Fruit fly (Drosophila melanogaster): ENCODE results near the gene CG15695.

Gene CG15695

DNA sequence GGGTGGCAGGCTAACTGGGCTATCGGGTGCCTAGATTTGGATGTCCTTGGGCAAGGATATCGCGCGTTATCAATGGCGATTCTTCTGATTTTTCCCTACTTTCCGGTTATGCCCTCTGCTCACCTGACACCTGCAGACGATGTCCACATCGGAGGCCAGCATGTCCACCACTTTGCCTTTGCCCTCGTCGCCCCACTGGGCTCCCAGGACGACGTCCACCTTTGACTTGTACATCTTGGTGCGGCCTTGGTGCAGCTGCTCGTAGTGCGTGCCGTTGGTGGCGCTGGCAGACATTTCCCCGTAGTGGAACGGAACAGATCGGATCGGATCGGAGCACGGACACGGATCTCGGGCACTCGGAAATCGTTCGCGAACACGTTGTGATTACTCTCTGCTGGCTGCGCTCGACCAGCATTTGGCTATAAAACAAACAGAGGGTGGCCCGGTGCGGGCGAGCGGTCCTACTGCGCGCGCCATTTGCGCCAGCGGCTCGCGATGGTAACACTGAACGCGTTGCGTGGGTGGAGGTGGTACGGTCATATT lies 11.7 kb upstream of the CG15695 start, which contains the start of gene Adss (continued):
- TF ChIP-seq CG14050 (GFP tag; IDR thresholded peaks at IDR 0.05) (no peak), CG7357 (GFP tag; IDR thresholded peaks at IDR 0.05) (no peak), CG3065 (GFP tag; optimal IDR thresholded peaks at IDR 0.05) (no peak), Atf3 (GFP tag; optimal IDR thresholded peaks at IDR 0.05) (no peak), Stat92E (GFP tag; optimal IDR thresholded peaks at IDR 0.05) (peak in 1 of 3 experiments; percentile 43), CG33213 (GFP tag; optimal IDR thresholded peaks at IDR 0.05) (peak; percentile 41), vvl (GFP tag; IDR thresholded peaks at IDR 0.05) (peak; percentile 41; the same call in 1 of the 2 replicates), Med (GFP tag) (peak; percentile 95), Hey (tag; optimal IDR thresholded peaks at IDR 0.05) (no peak), CG10321 (GFP tag; IDR thresholded peaks at IDR 0.05) (no peak), CG7786 (GFP tag; optimal IDR thresholded peaks at IDR 0.05) (peak; percentile 45), tgo (GFP tag; IDR thresholded peaks at IDR 0.05) (no peak), CG10565 (GFP tag; optimal IDR thresholded peaks at IDR 0.05) (no peak), Doc3 (GFP tag; IDR thresholded peaks at IDR 0.05; ENCODE audit: partially characterized antibody) (no peak), fd96Cb (tag; optimal IDR thresholded peaks at IDR 0.05) (no peak), CG1233 (GFP tag; optimal IDR thresholded peaks at IDR 0.05) (no peak), nom (GFP tag; optimal IDR thresholded peaks at IDR 0.05) (peak; percentile 45), unc-4 (GFP tag; IDR thresholded peaks at IDR 0.05; ENCODE audit: partially characterized antibody) (no peak; the same call in 1 of the 2 replicates), Nf-YA (GFP tag; IDR thresholded peaks at IDR 0.05) (no peak), CkIIα-i1 (GFP tag; IDR thresholded peaks at IDR 0.05) (no peak), Sox102F (GFP tag; optimal IDR thresholded peaks at IDR 0.05) (no peak), lbe (GFP tag; optimal IDR thresholded peaks at IDR 0.05) (no peak), CG3995 (GFP tag; optimal IDR thresholded peaks at IDR 0.05) (no peak), cas (GFP tag; IDR thresholded peaks at IDR 0.05) (no peak), Bgb (GFP tag; IDR thresholded peaks at IDR 0.05; ENCODE audit: partially characterized antibody) (peak; percentile 67), lmd (GFP tag; IDR thresholded peaks at IDR 0.05) (peak; percentile 19; the same call in 1 of the 2 replicates), z (GFP tag; IDR thresholded peaks at IDR 0.05) (0 out of 3 replicates have a peak, but pooled peaks have one; percentile 31), Sry-δ (GFP tag; optimal IDR thresholded peaks at IDR 0.05) (peak; percentile 12), CG6175 (GFP tag; IDR thresholded peaks at IDR 0.05) (no peak), NC2α (GFP tag; optimal IDR thresholded peaks at IDR 0.05) (peak; percentile 33), CG7745 (tag; optimal IDR thresholded peaks at IDR 0.05) (no peak), sob (GFP tag; IDR thresholded peaks at IDR 0.05) (peak; percentile 56; the same call in 1 of the 2 replicates), schlank (tag; optimal IDR thresholded peaks at IDR 0.05) (no peak), CG34376 (GFP tag; optimal IDR thresholded peaks at IDR 0.05) (peak; percentile 72), Hr78 (GFP tag; optimal IDR thresholded peaks at IDR 0.05) (no peak), D (optimal IDR thresholded peaks at IDR 0.05) (peak; percentile 62), D (GFP tag; optimal IDR thresholded peaks at IDR 0.05) (no peak), dimm (GFP tag; IDR thresholded peaks at IDR 0.05) (no peak), Hmx (GFP tag; optimal IDR thresholded peaks at IDR 0.05) (no peak), Elba2 (GFP tag; optimal IDR thresholded peaks at IDR 0.05) (no peak), fd3F (GFP tag; optimal IDR thresholded peaks at IDR 0.05) (no peak), CG6272 (GFP tag; IDR thresholded peaks at IDR 0.05) (0 out of 2 replicates have a peak, but pooled peaks have one; percentile 8), luna (GFP tag; optimal IDR thresholded peaks at IDR 0.05) (peak; percentile 21), Dek (tag; optimal IDR thresholded peaks at IDR 0.05) (peak; percentile 13), CG32767 (GFP tag; IDR thresholded peaks at IDR 0.05) (0 out of 2 replicates have a peak, but pooled peaks have one; percentile 14), CG12769 (tag; optimal IDR thresholded peaks at IDR 0.05) (no peak), CG30431 (GFP tag; optimal IDR thresholded peaks at IDR 0.05) (no peak), bab2 (GFP tag; optimal IDR thresholded peaks at IDR 0.05) (no peak), MESR4 (GFP tag; optimal IDR thresholded peaks at IDR 0.05) (peak; percentile 71), CG9797 (GFP tag; optimal IDR thresholded peaks at IDR 0.05) (peak; percentile 89)
